Worm (Caenorhabditis elegans): Measurements from ENCODE around the gene gck-3.

The gck-3 gene

DNA sequence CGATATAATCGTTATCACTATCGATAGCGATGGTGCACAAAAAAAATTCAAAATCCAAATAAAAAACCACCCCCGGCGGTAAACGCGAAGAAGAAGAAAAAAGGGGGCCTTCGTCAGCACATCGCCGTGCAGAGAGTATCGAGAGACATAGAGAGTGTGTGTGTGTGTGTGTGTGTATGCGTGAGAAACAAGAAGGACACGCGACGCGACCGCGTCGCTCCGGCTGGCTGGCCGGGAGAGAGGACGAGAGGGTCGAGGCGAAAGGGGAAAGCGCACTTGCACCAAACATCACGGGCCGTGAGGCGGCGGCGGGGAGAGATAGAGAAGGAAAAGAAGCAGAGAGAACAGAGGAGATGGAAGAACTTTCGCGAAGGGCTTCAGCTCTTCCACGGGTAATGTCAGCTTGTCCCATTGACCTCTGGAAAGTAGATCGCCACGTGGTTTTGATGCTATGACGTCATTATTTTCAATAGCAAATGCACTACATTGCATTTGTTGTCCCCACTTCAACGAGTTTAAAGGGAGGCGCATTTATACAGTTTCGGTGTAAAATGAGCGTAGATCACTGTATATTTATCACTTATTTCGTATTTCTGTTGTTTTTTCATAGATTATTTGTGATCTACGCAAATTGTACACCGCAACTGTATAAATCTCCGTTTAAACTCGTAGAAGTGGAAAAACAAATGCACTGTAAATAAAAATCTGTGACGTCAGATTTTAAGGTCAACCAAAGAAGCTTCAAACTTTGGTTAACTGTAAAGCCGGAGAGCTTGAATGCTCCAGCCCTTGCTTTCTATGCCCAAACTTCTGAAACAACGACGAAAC is 15.3 kb downstream of the gck-3 start, which contains the start of gene Y59A8B.24 (continued):
- TF ChIP-seq lin-40 (tag; optimal IDR thresholded peaks at IDR 0.05) (peak; percentile 89), lsy-27 (tag; optimal IDR thresholded peaks at IDR 0.05; ENCODE audit: borderline replicate concordance, insufficient read depth) (peak; percentile 14), nhr-179 (tag; optimal IDR thresholded peaks at IDR 0.05) (no peak), hlh-12 (tag; optimal IDR thresholded peaks at IDR 0.05) (no peak), madf-3 (GFP tag; IDR thresholded peaks at IDR 0.05) (peak; percentile 97), nhr-90 (tag; optimal IDR thresholded peaks at IDR 0.05) (peak; percentile 55), lsl-1 (GFP tag; optimal IDR thresholded peaks at IDR 0.05) (peak; percentile 21), madf-10 (tag; optimal IDR thresholded peaks at IDR 0.05) (peak; percentile 91), F52B5.7 (tag; optimal IDR thresholded peaks at IDR 0.05) (peak; percentile 83), snpc-3.4 (tag; optimal IDR thresholded peaks at IDR 0.05) (no peak)

DNA sequence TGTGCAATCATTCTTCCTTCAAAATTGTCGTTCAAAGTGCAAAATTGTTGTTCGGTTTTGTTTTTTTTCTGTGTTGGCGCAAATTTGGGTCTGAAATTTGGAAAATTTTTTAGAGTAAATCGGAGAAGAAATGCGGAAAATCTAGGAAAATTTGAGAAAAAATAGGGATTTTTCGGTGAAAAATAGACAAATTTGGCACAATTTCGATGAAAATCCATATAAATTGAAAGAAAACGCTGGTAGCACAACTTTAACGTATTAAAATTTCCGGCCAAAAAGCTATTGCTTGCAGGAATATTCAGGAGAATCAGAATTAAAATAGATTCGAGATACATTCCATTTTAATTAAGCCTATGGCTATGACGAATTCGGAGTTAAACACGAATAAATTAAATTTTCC is 17.6 kb downstream of the gck-3 start, which contains the start of gene dpy-21:
Gene dpy-21, minus strand, starts transcription at position 101 of the 400 bp plus-strand sequence.
- TF ChIP-seq F49E8.2 (tag; optimal IDR thresholded peaks at IDR 0.05; ENCODE audit: insufficient read depth), result no peak
- no peak for TF ChIP-seq C17E4.6 (GFP tag; IDR thresholded peaks at IDR 0.05)
- no peak for TF ChIP-seq ceh-58 (GFP tag; IDR thresholded peaks at IDR 0.05)
- TF ChIP-seq ztf-28 (GFP tag; IDR thresholded peaks at IDR 0.05), result no peak
- TF ChIP-seq F37B4.10 (GFP tag; IDR thresholded peaks at IDR 0.05), result no peak
- no peak for TF ChIP-seq sptf-2 (GFP tag; optimal IDR thresholded peaks at IDR 0.05)
- no peak for TF ChIP-seq K11D2.4 (GFP tag; IDR thresholded peaks at IDR 0.05)
- TF ChIP-seq ztf-22 (GFP tag; optimal IDR thresholded peaks at IDR 0.05), result no peak
- no peak for TF ChIP-seq K12H6.12 (tag; optimal IDR thresholded peaks at IDR 0.05)

DNA sequence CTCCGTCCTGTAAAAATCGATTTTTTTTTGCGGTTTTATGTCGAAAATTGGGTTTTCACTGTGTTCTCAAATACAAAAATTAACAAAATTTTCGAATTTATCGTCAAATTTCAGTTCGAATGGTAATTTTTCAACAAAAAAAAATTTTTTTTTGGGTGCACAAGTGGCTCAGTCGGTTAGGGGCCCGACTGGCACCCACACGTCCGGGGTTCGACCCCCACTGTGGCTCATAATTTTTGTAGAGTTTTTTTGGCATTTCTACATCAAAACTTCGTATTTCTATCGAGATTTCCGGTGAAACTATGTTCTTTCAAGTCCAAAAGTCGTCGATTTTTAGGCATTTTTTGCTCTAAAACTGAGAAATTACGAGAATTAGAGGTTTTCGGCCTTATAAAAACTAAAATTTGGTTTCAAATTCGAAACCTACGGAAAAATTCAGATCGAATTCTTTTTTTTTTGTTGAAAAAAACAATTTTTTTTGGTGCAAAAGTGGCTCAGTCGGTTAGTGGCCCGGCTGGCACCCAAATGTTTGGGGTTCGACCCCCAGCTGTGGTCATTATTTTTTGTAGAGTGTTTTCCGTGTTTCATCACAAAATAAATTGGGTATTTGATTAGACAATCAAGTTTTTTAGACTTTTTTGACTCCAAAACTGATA is 18.5 kb downstream of the gck-3 start:
- no peak for TF ChIP-seq hlh-12 (tag; optimal IDR thresholded peaks at IDR 0.05)
- no peak for TF ChIP-seq F33H1.4 (GFP tag; IDR thresholded peaks at IDR 0.05)
- no peak for TF ChIP-seq mel-28 (tag; optimal IDR thresholded peaks at IDR 0.05; ENCODE audit: borderline replicate concordance)
- no peak for TF ChIP-seq ccch-3 (GFP tag; optimal IDR thresholded peaks at IDR 0.05)
- no peak for TF ChIP-seq tbx-9 (tag; optimal IDR thresholded peaks at IDR 0.05; ENCODE audit: borderline replicate concordance)
- TF ChIP-seq ekl-4 (GFP tag; IDR thresholded peaks at IDR 0.05), result no peak
- no peak for TF ChIP-seq F37B4.10 (GFP tag; IDR thresholded peaks at IDR 0.05)
- TF ChIP-seq F57C9.4 (tag; optimal IDR thresholded peaks at IDR 0.05), result no peak
- TF ChIP-seq athp-1 (tag; optimal IDR thresholded peaks at IDR 0.05), result no peak
- TF ChIP-seq nfya-1 (tag; optimal IDR thresholded peaks at IDR 0.05; ENCODE audit: borderline replicate concordance, insufficient read depth), result no peak
- TF ChIP-seq sdz-38 (tag; optimal IDR thresholded peaks at IDR 0.05), result no peak
- no peak for TF ChIP-seq ceh-100 (GFP tag; IDR thresholded peaks at IDR 0.05)
- TF ChIP-seq egl-18 (GFP tag; IDR thresholded peaks at IDR 0.05), result no peak
- no peak for TF ChIP-seq ceh-27 (GFP tag; optimal IDR thresholded peaks at IDR 0.05)
- no peak for TF ChIP-seq nfyb-1 (GFP tag; IDR thresholded peaks at IDR 0.05)
- TF ChIP-seq rpc-1 (optimal IDR thresholded peaks at IDR 0.05), result no peak
- peak; percentile 66 for TF ChIP-seq rpc-1 (tag; optimal IDR thresholded peaks at IDR 0.05)
- TF ChIP-seq tbp1 (GFP tag; optimal IDR thresholded peaks at IDR 0.05), result peak; percentile 56
- TF ChIP-seq attf-3 (GFP tag; conservative IDR thresholded peaks at IDR 0.05), result no peak
- peak; percentile 32 for TF ChIP-seq B0261.1 (tag; optimal IDR thresholded peaks at IDR 0.05)
- no peak for TF ChIP-seq somi-1 (GFP tag; optimal IDR thresholded peaks at IDR 0.05)

Data from whole organism, young adult.